Fruit fly (Drosophila melanogaster) whole organism, prepupa: ENCODE measurements around the gene CG1812.

Experiments used
- Blimp-1 ChIP-seq: fragments of 200-800 bp; sonication (Bioruptor generic); optimal IDR thresholded peaks from 3 replicates; lab custom pipeline; 2017; ENCODE audit warnings: missing biosample characterization, missing genetic modification characterization, mild to moderate bottlenecking, moderate library complexity, missing genetic modification reagents
- CG10631 ChIP-seq: fragments of 200-800 bp; sonication (Bioruptor generic); optimal IDR thresholded peaks from 2 replicates; lab custom pipeline; 2016; ENCODE audit warnings: missing biosample characterization, missing genetic modification characterization
- CG10669 ChIP-seq: fragments of 200-800 bp; sonication (Bioruptor generic); optimal IDR thresholded peaks from 3 replicates; lab custom pipeline; 2018; ENCODE audit warnings: missing biosample characterization, mild to moderate bottlenecking, missing genetic modification characterization, moderate library complexity
- CG11762 ChIP-seq: fragments of 200-800 bp; sonication (Bioruptor generic); optimal IDR thresholded peaks from 3 replicates; lab custom pipeline; 2016; ENCODE audit warnings: missing biosample characterization, missing genetic modification characterization; ENCODE audit not compliant: insufficient read depth
- CG11902 ChIP-seq: fragments of 200-800 bp; sonication (Bioruptor generic); optimal IDR thresholded peaks from 3 replicates; lab custom pipeline; 2016; ENCODE audit warnings: missing biosample characterization, missing genetic modification characterization
- CG15336 ChIP-seq: fragments of 200-800 bp; sonication (Bioruptor generic); IDR thresholded peaks from 2 replicates; pipeline ENCODE4 v1.3.6; 2022; ENCODE audit warnings: missing biosample characterization, missing genetic modification characterization
- CG1621 ChIP-seq: fragments of 200-800 bp; sonication (Bioruptor generic); optimal IDR thresholded peaks from 3 replicates; lab custom pipeline; 2018; ENCODE audit warnings: missing biosample characterization, mild to moderate bottlenecking, missing genetic modification characterization
- CG3032 ChIP-seq: fragments of 200-800 bp; optimal IDR thresholded peaks from 2 replicates; lab custom pipeline; 2019; ENCODE audit warnings: missing biosample characterization, mild to moderate bottlenecking, missing genetic modification characterization, moderate library complexity
- CG31627 ChIP-seq: fragments of 200-800 bp; sonication (Bioruptor generic); optimal IDR thresholded peaks from 3 replicates; lab custom pipeline; 2016; ENCODE audit warnings: missing biosample characterization, missing genetic modification characterization
- CG32006 ChIP-seq: fragments of 200-800 bp; sonication (Bioruptor generic); optimal IDR thresholded peaks from 3 replicates; lab custom pipeline; 2017; ENCODE audit warnings: missing biosample characterization, mild to moderate bottlenecking, missing genetic modification characterization
- CG3919 ChIP-seq: fragments of 200-800 bp; sonication (Bioruptor generic); optimal IDR thresholded peaks from 3 replicates; lab custom pipeline; 2016; ENCODE audit warnings: missing biosample characterization, missing genetic modification characterization
- CG4318 ChIP-seq: fragments of 200-800 bp; sonication (Bioruptor generic); optimal IDR thresholded peaks from 3 replicates; lab custom pipeline; 2017; ENCODE audit warnings: missing biosample characterization, mild to moderate bottlenecking, missing genetic modification characterization
- CG6163 ChIP-seq: fragments of 200-800 bp; sonication (Bioruptor generic); IDR thresholded peaks from 3 replicates; pipeline ENCODE4 v1.3.6; 2022; ENCODE audit warnings: missing biosample characterization, missing genetic modification characterization
- CG6792 ChIP-seq: fragments of 200-800 bp; sonication (Bioruptor generic); optimal IDR thresholded peaks from 3 replicates; lab custom pipeline; 2016; ENCODE audit warnings: missing biosample characterization, missing genetic modification characterization
- CG6808 ChIP-seq: fragments of 200-800 bp; sonication (Bioruptor generic); optimal IDR thresholded peaks from 3 replicates; lab custom pipeline; 2017; ENCODE audit warnings: missing biosample characterization, missing genetic modification characterization, mild to moderate bottlenecking, moderate library complexity, missing genetic modification reagents
- CG6854 ChIP-seq: fragments of 200-800 bp; sonication (Bioruptor generic); optimal IDR thresholded peaks from 2 replicates; lab custom pipeline; 2017; ENCODE audit warnings: missing biosample characterization, mild to moderate bottlenecking, missing genetic modification characterization
- CG8119 ChIP-seq: fragments of 200-800 bp; sonication (Bioruptor generic); IDR thresholded peaks from 3 replicates; pipeline ENCODE4 v1.3.6; 2022; ENCODE audit warnings: missing biosample characterization, missing genetic modification characterization
- CG8319 ChIP-seq: fragments of 200-800 bp; sonication (Bioruptor generic); optimal IDR thresholded peaks from 3 replicates; lab custom pipeline; 2016; ENCODE audit warnings: missing biosample characterization, missing genetic modification characterization
- CG8632 ChIP-seq: fragments of 200-800 bp; sonication (Bioruptor generic); optimal IDR thresholded peaks from 3 replicates; lab custom pipeline; 2016; ENCODE audit warnings: missing biosample characterization, missing genetic modification characterization
- CG9139 ChIP-seq: fragments of 200-800 bp; sonication (Bioruptor generic); optimal IDR thresholded peaks from 3 replicates; lab custom pipeline; 2017; ENCODE audit warnings: missing biosample characterization, mild to moderate bottlenecking, missing genetic modification characterization
- Eip78C ChIP-seq: fragments of 200-800 bp; sonication (Bioruptor generic); peaks from one replicate; lab custom pipeline; 2016; ENCODE audit warnings: missing biosample characterization, missing genetic modification characterization
- Eip93F ChIP-seq: fragments of 200-800 bp; sonication (Bioruptor generic); optimal IDR thresholded peaks from 2 replicates; lab custom pipeline; 2016; ENCODE audit warnings: missing biosample characterization, mild to moderate bottlenecking, missing genetic modification characterization
- Ets21C ChIP-seq: fragments of 200-800 bp; sonication (Bioruptor generic); optimal IDR thresholded peaks from 3 replicates; lab custom pipeline; 2016; ENCODE audit warnings: missing biosample characterization, missing genetic modification characterization
- Gug ChIP-seq: fragments of 200-800 bp; sonication (Bioruptor generic); IDR thresholded peaks from 2 replicates; pipeline ENCODE4 v1.3.6; 2022; ENCODE audit warnings: missing biosample characterization, missing genetic modification characterization
- Hr38 ChIP-seq: sonication (Bioruptor generic); optimal IDR thresholded peaks from 2 replicates; lab custom pipeline; 2016; ENCODE audit warnings: missing biosample characterization, missing genetic modification characterization
- Hr4 ChIP-seq: fragments of 200-800 bp; sonication (Bioruptor generic); optimal IDR thresholded peaks from 3 replicates; lab custom pipeline; 2016; ENCODE audit warnings: missing biosample characterization, missing genetic modification characterization
- Lpt ChIP-seq: fragments of 200-800 bp; sonication (Bioruptor generic); optimal IDR thresholded peaks from 3 replicates; lab custom pipeline; 2016; ENCODE audit warnings: missing biosample characterization, missing genetic modification characterization
- OdsH ChIP-seq: fragments of 200-800 bp; sonication (Bioruptor generic); optimal IDR thresholded peaks from 3 replicates; lab custom pipeline; 2016; ENCODE audit warnings: missing biosample characterization, missing genetic modification characterization
- Sox102F ChIP-seq: fragments of 200-800 bp; sonication (Bioruptor generic); optimal IDR thresholded peaks from 2 replicates; lab custom pipeline; 2016; ENCODE audit warnings: missing biosample characterization, mild to moderate bottlenecking, missing genetic modification characterization
- Sox14 ChIP-seq: fragments of 200-800 bp; sonication (Bioruptor generic); optimal IDR thresholded peaks from 3 replicates; lab custom pipeline; 2016; ENCODE audit warnings: missing biosample characterization, missing genetic modification characterization
- Sox15 ChIP-seq: fragments of 200-800 bp; sonication (Bioruptor generic); optimal IDR thresholded peaks from 3 replicates; lab custom pipeline; 2016; ENCODE audit warnings: missing biosample characterization, missing genetic modification characterization
- achi ChIP-seq: fragments of 200-800 bp; sonication (Bioruptor generic); optimal IDR thresholded peaks from 3 replicates; lab custom pipeline; 2016; ENCODE audit warnings: missing biosample characterization, missing genetic modification characterization
- dac ChIP-seq: fragments of 200-800 bp; sonication (Bioruptor generic); optimal IDR thresholded peaks from 2 replicates; lab custom pipeline; 2017; ENCODE audit warnings: missing biosample characterization, mild to moderate bottlenecking, missing genetic modification characterization
- dsx ChIP-seq: fragments of 200-800 bp; optimal IDR thresholded peaks from 3 replicates; lab custom pipeline; 2019; ENCODE audit warnings: missing biosample characterization, mild to moderate bottlenecking, missing genetic modification characterization, moderate library complexity; ENCODE audit not compliant: poor library complexity, severe bottlenecking
- esn ChIP-seq: fragments of 200-800 bp; sonication (Bioruptor generic); optimal IDR thresholded peaks from 2 replicates; lab custom pipeline; 2016; ENCODE audit warnings: missing biosample characterization, mild to moderate bottlenecking, missing genetic modification characterization, moderate library complexity
- fd85E ChIP-seq: fragments of 200-800 bp; sonication (Bioruptor generic); optimal IDR thresholded peaks from 3 replicates; lab custom pipeline; 2016; ENCODE audit warnings: missing biosample characterization, missing genetic modification characterization
- fkh ChIP-seq: fragments of 200-800 bp; sonication (Bioruptor generic); optimal IDR thresholded peaks from 3 replicates; lab custom pipeline; 2017; ENCODE audit warnings: missing biosample characterization, mild to moderate bottlenecking, missing genetic modification characterization, moderate library complexity
- lz ChIP-seq: fragments of 200-800 bp; sonication (Bioruptor generic); optimal IDR thresholded peaks from 3 replicates; lab custom pipeline; 2016; ENCODE audit warnings: missing biosample characterization, missing genetic modification characterization
- net ChIP-seq: fragments of 200-800 bp; sonication (Bioruptor generic); optimal IDR thresholded peaks from 3 replicates; lab custom pipeline; 2016; ENCODE audit warnings: missing biosample characterization, missing genetic modification characterization
- salr ChIP-seq, 2 experiments: fragments of 200-800 bp; sonication (Bioruptor generic); optimal IDR thresholded peaks; 3 replicates each; lab custom pipeline; 2016 to 2018; ENCODE audit warnings: missing biosample characterization in 2 of 2, missing genetic modification characterization in 2 of 2, mild to moderate bottlenecking in 1 of 2
- spab ChIP-seq: fragments of 200-800 bp; sonication (Bioruptor generic); optimal IDR thresholded peaks from 2 replicates; lab custom pipeline; 2017; ENCODE audit warnings: missing biosample characterization, mild to moderate bottlenecking, missing genetic modification characterization, missing genetic modification reagents
- ss ChIP-seq, 2 experiments: fragments of 200-800 bp; sonication (Bioruptor generic); optimal IDR thresholded peaks; 2 replicates in 1 of 2; 3 replicates in 1 of 2; lab custom pipeline; 2017 to 2018; ENCODE audit warnings: mild to moderate bottlenecking in 2 of 2, missing biosample characterization in 2 of 2, missing genetic modification characterization in 2 of 2, moderate library complexity in 1 of 2
- svp ChIP-seq: fragments of 200-800 bp; sonication (Bioruptor generic); peaks from one replicate; lab custom pipeline; 2016; ENCODE audit warnings: missing biosample characterization, missing genetic modification characterization
- vri ChIP-seq: fragments of 200-800 bp; sonication (Bioruptor generic); optimal IDR thresholded peaks from 3 replicates; lab custom pipeline; 2016; ENCODE audit warnings: missing biosample characterization, mild to moderate bottlenecking, missing genetic modification characterization

CG1812 gene

DNA sequence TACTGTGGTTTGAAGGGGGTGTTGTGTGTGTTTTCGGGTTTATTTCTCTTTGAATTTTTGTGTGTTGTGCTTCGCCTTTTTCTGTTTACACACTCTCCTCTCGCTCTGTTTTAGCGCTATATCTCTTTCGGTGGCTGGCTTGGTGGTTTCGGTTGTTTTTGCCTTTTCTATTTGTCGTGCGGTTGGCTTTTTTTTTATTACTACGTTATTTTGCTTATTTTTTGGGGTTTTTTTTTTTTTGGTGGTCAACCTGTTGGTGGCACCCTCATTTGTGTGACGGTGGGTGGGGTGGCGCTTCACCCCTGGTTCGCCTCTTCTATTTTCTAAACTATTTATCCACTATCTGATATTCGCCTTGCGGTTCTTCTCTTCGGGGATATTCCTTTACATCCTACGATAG lies 20.5 kb upstream of the CG1812 start (continued):
- TF ChIP-seq CG10669 (GFP tag; lab: Kevin White, UChicago): no peak
- TF ChIP-seq CG8319 (GFP tag; lab: Kevin White, UChicago): no peak
- no peak for TF ChIP-seq Blimp-1 (GFP tag; lab: Kevin White, UChicago)
- no peak for TF ChIP-seq net (GFP tag; lab: Kevin White, UChicago)
- TF ChIP-seq Lpt: no peak
- TF ChIP-seq svp (GFP tag; lab: Kevin White, UChicago): no peak
- no peak for TF ChIP-seq Sox15 (GFP tag; lab: Kevin White, UChicago)
- TF ChIP-seq Sox14 (GFP tag; lab: Kevin White, UChicago): no peak
- TF ChIP-seq CG8632 (GFP tag; lab: Kevin White, UChicago): no peak
- TF ChIP-seq CG31627 (GFP tag; lab: Kevin White, UChicago): no peak
- TF ChIP-seq CG4318 (GFP tag; lab: Kevin White, UChicago): no peak
- no peak for TF ChIP-seq ss (GFP tag; optimal IDR thresholded peaks at IDR 0.05; lab: Kevin White, UChicago)
- no peak for TF ChIP-seq Ets21C (GFP tag; lab: Kevin White, UChicago)
- no peak for TF ChIP-seq Hr38 (GFP tag; lab: Kevin White, UChicago)
- TF ChIP-seq CG1621 (tag; lab: Kevin White, UChicago): no peak
- TF ChIP-seq achi (GFP tag; lab: Kevin White, UChicago): no peak
- TF ChIP-seq spab (GFP tag; lab: Kevin White, UChicago): no peak
- TF ChIP-seq CG6792 (GFP tag; lab: Kevin White, UChicago): no peak
- TF ChIP-seq CG8119 (GFP tag; lab: Robert Waterston, UW): peak; percentile 79
- no peak for TF ChIP-seq CG9139
- no peak for TF ChIP-seq CG3032

DNA sequence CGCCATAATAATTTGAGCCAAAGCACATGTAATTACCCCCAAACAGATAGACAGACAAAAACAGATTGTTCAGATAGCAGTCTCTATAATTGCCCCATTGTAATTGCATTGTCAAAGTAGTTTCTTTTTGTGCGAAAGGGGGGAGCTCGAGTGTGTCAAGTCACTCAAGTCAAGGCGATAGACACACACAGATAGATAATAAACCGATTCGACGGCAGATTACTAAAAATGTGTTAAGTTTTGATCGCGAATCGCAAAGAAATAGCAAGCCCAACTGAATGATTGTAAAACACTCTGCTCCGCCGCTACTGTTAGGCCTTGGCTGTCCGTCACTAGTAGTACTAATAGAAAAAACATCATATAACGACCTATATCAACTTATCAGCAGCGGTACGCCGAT lies 18.7 kb upstream of the CG1812 start:
- TF ChIP-seq CG4318 (GFP tag; lab: Kevin White, UChicago): no peak
- TF ChIP-seq Hr4: no peak
- no peak for TF ChIP-seq dsx (GFP tag; lab: Kevin White, UChicago)
- no peak for TF ChIP-seq OdsH (GFP tag; lab: Kevin White, UChicago)
- TF ChIP-seq CG6163: no peak
- no peak for TF ChIP-seq dac (GFP tag; lab: Kevin White, UChicago)
- no peak for TF ChIP-seq lz (GFP tag; lab: Kevin White, UChicago)
- TF ChIP-seq CG32006 (GFP tag; lab: Kevin White, UChicago): no peak
- TF ChIP-seq vri: no peak
- no peak for TF ChIP-seq Sox102F (GFP tag; lab: Kevin White, UChicago)
- TF ChIP-seq CG6808 (GFP tag; lab: Kevin White, UChicago): no peak
- TF ChIP-seq esn (GFP tag; lab: Kevin White, UChicago): no peak
- no peak for TF ChIP-seq CG11902 (GFP tag; lab: Kevin White, UChicago)
- TF ChIP-seq CG3032: no peak
- no peak for TF ChIP-seq fkh
- no peak for TF ChIP-seq fd85E (GFP tag; lab: Kevin White, UChicago)
- no peak for TF ChIP-seq CG11762
- no peak for TF ChIP-seq svp (GFP tag; lab: Kevin White, UChicago)
- no peak for TF ChIP-seq CG10631

DNA sequence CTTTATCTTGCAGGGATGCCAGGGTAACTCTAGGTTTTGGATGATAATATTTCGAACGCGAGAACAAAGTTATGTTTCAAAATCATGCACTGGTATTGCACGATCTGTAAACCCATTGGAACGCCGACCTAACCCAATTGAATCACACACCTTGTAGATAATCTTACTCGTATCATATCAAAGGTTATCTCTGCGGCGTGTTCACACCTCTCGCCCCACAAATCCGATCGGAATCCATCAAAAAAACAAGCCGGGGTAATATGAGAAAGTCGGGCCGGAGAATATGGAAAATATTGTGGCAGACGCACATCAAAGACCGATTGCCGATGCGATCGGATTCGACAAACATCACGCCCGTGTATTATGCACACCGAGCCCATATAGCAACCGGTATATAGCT lies 16.2 kb upstream of the CG1812 start:
- TF ChIP-seq CG6792 (GFP tag; lab: Kevin White, UChicago): no peak
- no peak for TF ChIP-seq CG15336 (GFP tag; lab: Robert Waterston, UW)
- TF ChIP-seq Sox14 (GFP tag; lab: Kevin White, UChicago): no peak
- no peak for TF ChIP-seq CG3919 (GFP tag; lab: Kevin White, UChicago)
- no peak for TF ChIP-seq CG6163
- TF ChIP-seq Sox102F (GFP tag; lab: Kevin White, UChicago): no peak
- TF ChIP-seq CG9139: no peak
- no peak for TF ChIP-seq salr (GFP tag; optimal IDR thresholded peaks at IDR 0.05; lab: Kevin White, UChicago)
- peak; percentile 5 for TF ChIP-seq vri
- TF ChIP-seq Gug (GFP tag; lab: Robert Waterston, UW): no peak
- TF ChIP-seq Eip78C (GFP tag; lab: Kevin White, UChicago): peak; percentile 7
- TF ChIP-seq svp (GFP tag; lab: Kevin White, UChicago): peak; percentile 96
- no peak for TF ChIP-seq esn (GFP tag; lab: Kevin White, UChicago)
- TF ChIP-seq spab (GFP tag; lab: Kevin White, UChicago): no peak
- no peak for TF ChIP-seq CG8119 (GFP tag; lab: Robert Waterston, UW)
- no peak for TF ChIP-seq CG6854
- TF ChIP-seq Eip93F: no peak
